Fruit fly (Drosophila melanogaster): ENCODE measurements around the gene Atg8a.

Gene Atg8a

DNA sequence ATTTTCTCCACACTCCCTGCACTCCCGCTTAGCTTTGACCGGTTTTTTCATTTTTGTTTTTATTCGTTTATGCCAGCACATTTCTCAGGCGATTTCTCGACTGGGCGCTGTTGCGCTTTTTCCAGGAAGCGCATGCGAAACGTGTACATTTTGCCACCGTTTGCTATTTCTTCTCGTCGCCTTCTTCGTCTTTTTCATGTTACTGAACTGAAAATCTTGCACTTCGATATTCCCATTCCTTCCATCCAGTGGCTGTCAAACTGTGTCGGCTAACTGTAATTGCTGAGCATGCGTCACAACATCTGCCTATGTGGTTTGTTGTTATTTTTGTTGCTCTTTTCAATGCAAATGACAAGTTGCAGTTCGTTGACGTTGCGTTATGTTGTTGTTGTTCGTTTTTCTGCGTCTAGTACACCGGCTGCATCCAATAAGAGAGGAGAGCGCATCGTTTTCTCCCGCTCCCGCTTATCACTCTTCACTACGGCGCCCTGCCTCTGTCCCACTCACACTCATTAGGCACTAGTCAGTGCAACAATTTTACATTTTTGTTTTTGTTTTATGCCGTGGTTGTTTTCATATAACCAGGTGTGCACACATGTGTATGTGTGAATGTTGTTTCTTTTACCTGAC lies 33.8 kb upstream of the Atg8a start (continued):
- TF ChIP-seq ac (GFP tag; optimal IDR thresholded peaks at IDR 0.05) (no peak), tll (GFP tag; optimal IDR thresholded peaks at IDR 0.05) (peak in 1 of 2 experiments; percentile 61), sens-2 (GFP tag; IDR thresholded peaks at IDR 0.05) (no peak), CG12391 (tag; optimal IDR thresholded peaks at IDR 0.05) (no peak), bowl (GFP tag; IDR thresholded peaks at IDR 0.05) (no peak), chinmo (GFP tag; IDR thresholded peaks at IDR 0.05; ENCODE audit: partially characterized antibody) (peak; percentile 66; the same call in 1 of the 4 replicates), CG6813 (GFP tag; optimal IDR thresholded peaks at IDR 0.05) (no peak), Nf-YB (GFP tag; optimal IDR thresholded peaks at IDR 0.05) (peak; percentile 76), tap (tag; optimal IDR thresholded peaks at IDR 0.05) (no peak), CG15479 (GFP tag; optimal IDR thresholded peaks at IDR 0.05) (peak; percentile 59), NK7.1 (GFP tag; optimal IDR thresholded peaks at IDR 0.05) (no peak), tx (GFP tag; optimal IDR thresholded peaks at IDR 0.05) (no peak), CG31441 (GFP tag; IDR thresholded peaks at IDR 0.05) (no peak), CG17359 (tag; optimal IDR thresholded peaks at IDR 0.05) (no peak), Fer1 (GFP tag; optimal IDR thresholded peaks at IDR 0.05) (no peak), btn (GFP tag; optimal IDR thresholded peaks at IDR 0.05) (no peak), insv (GFP tag; optimal IDR thresholded peaks at IDR 0.05) (peak in 1 of 2 experiments; percentile 51), CG4360 (GFP tag; IDR thresholded peaks at IDR 0.05) (peak; percentile 89), Atf3 (GFP tag; optimal IDR thresholded peaks at IDR 0.05) (no peak), row (GFP tag; IDR thresholded peaks at IDR 0.05) (no peak), Hand (GFP tag; optimal IDR thresholded peaks at IDR 0.05) (no peak), Nf-YA (GFP tag; IDR thresholded peaks at IDR 0.05) (no peak), CG30020 (tag; optimal IDR thresholded peaks at IDR 0.05) (no peak), CG13624 (GFP tag; optimal IDR thresholded peaks at IDR 0.05) (no peak), CG14965 (GFP tag; optimal IDR thresholded peaks at IDR 0.05; ENCODE audit: borderline replicate concordance) (no peak), sqz (GFP tag; optimal IDR thresholded peaks at IDR 0.05) (no peak), NC2α (GFP tag; optimal IDR thresholded peaks at IDR 0.05) (no peak), Med (GFP tag) (peak; percentile 7)

DNA sequence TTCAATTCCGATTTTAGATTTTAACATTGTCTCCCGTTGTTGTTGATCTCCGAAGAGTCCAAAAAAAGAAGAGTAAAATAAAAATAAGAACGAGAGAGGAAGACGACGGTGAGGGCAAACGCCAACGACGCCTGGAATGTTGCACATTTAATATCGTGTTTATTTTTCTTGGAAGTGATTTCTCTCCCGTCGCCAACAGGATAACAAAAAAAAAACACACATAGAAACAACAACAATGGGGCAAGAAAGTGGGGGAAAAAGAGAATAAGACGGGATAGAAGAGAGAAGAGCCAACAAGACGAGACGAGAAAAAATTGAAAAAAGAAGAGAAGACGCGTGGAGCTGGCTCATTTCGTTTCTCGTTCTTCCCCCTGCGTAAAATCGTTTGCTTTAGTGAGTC lies 32.9 kb upstream of the Atg8a start:
- peak; percentile 85 for TF ChIP-seq CG3163 (GFP tag; optimal IDR thresholded peaks at IDR 0.05)
- peak; percentile 79 for TF ChIP-seq CG4360 (GFP tag; IDR thresholded peaks at IDR 0.05)
- peak in 1 of 3 experiments; percentile 95 for TF ChIP-seq Stat92E (GFP tag; optimal IDR thresholded peaks at IDR 0.05)
- TF ChIP-seq CG10959 (GFP tag; IDR thresholded peaks at IDR 0.05): no peak
- 0 out of 4 replicates have a peak, but pooled peaks have one; percentile 20 for TF ChIP-seq chinmo (GFP tag; IDR thresholded peaks at IDR 0.05; ENCODE audit: partially characterized antibody)
- no peak for TF ChIP-seq CG2199 (GFP tag; IDR thresholded peaks at IDR 0.05)
- peak in 1 of 2 experiments; percentile 36 for TF ChIP-seq bsh (GFP tag; optimal IDR thresholded peaks at IDR 0.05)
- TF ChIP-seq CG7839 (tag; optimal IDR thresholded peaks at IDR 0.05): no peak
- TF ChIP-seq crol (GFP tag; IDR thresholded peaks at IDR 0.05): peak; percentile 31; the same call in 1 of the 2 replicates
- TF ChIP-seq Trl (optimal IDR thresholded peaks at IDR 0.05): peak; percentile 38 to 46
- TF ChIP-seq Trl (GFP tag; optimal IDR thresholded peaks at IDR 0.05): no peak
- TF ChIP-seq Hey (tag; optimal IDR thresholded peaks at IDR 0.05): no peak
- TF ChIP-seq sd (tag; optimal IDR thresholded peaks at IDR 0.05): peak; percentile 93
- TF ChIP-seq Drgx (GFP tag; IDR thresholded peaks at IDR 0.05): 0 out of 2 replicates have a peak, but pooled peaks have one; percentile 30
- peak in 1 of 2 experiments; percentile 4 for TF ChIP-seq eve (GFP tag; optimal IDR thresholded peaks at IDR 0.05)
- TF ChIP-seq sqz (GFP tag; optimal IDR thresholded peaks at IDR 0.05): peak; percentile 74
- TF ChIP-seq crp (GFP tag; optimal IDR thresholded peaks at IDR 0.05): no peak
- no peak for TF ChIP-seq Neu2 (GFP tag; optimal IDR thresholded peaks at IDR 0.05; ENCODE audit: borderline replicate concordance)
- TF ChIP-seq pros (GFP tag; optimal IDR thresholded peaks at IDR 0.05): peak; percentile 84
